Fruit fly (Drosophila melanogaster) Kc167 (cell line): Measurements from ENCODE around the gene CG33658.

ENCODE experiments used
- Myc ChIP-seq: fragments of >200 bp; optimal IDR thresholded peaks from 2 replicates; lab custom pipeline; 2017; ENCODE audit warnings: missing external identifiers
- Sin3A ChIP-seq: fragments of >200 bp; optimal IDR thresholded peaks from 2 replicates; lab custom pipeline; 2018; ENCODE audit warnings: missing external identifiers
- psq ChIP-seq: fragments of >200 bp; optimal IDR thresholded peaks from 2 replicates; lab custom pipeline; 2017; ENCODE audit warnings: missing external identifiers
- ttk ChIP-seq: sonication (Bioruptor generic); optimal IDR thresholded peaks from 2 replicates; lab custom pipeline; 2017; ENCODE audit warnings: missing external identifiers

dm6 chr3R:24876843-24877457 is 36.0 kb upstream of the CG33658 start, which contains the start of the genes CG11089 and CG31381:
- no peak for TF ChIP-seq Sin3A (lab: Kevin White, UChicago)
- TF ChIP-seq Myc (lab: Kevin White, UChicago) = no peak
- no peak for TF ChIP-seq psq
- TF ChIP-seq ttk (lab: Kevin White, UChicago) = no peak
